Fruit fly (Drosophila melanogaster) whole organism, embryonic: ENCODE results near the gene CG11456.

Experiments
- CG4854 ChIP-seq: fragments of 200-800 bp; sonication (Bioruptor generic); optimal IDR thresholded peaks from 2 replicates; lab custom pipeline; 2016; ENCODE audit warnings: missing biosample characterization, missing genetic modification characterization, inconsistent platforms
- CG7372 ChIP-seq: fragments of 200-800 bp; sonication (Bioruptor generic); IDR thresholded peaks from 2 replicates; pipeline ENCODE4 v1.3.6; 2022; ENCODE audit warnings: missing biosample characterization, missing genetic modification characterization
- Jarid2 ChIP-seq: fragments of 200-800 bp; sonication (Bioruptor generic); optimal IDR thresholded peaks from 3 replicates; lab custom pipeline; 2017; ENCODE audit warnings: mild to moderate bottlenecking, missing biosample characterization, missing genetic modification reagents, missing genetic modification characterization
- ewg ChIP-seq: fragments of 200-800 bp; sonication (Bioruptor generic); optimal IDR thresholded peaks from 3 replicates; lab custom pipeline; 2017; ENCODE audit warnings: mild to moderate bottlenecking, missing biosample characterization, missing genetic modification reagents, missing genetic modification characterization
- lab ChIP-seq: fragments of 200-800 bp; sonication (Bioruptor generic); optimal IDR thresholded peaks from 3 replicates; lab custom pipeline; 2017; ENCODE audit warnings: missing biosample characterization, missing genetic modification characterization, mild to moderate bottlenecking, moderate library complexity, missing genetic modification reagents
- pnt ChIP-seq: fragments of 200-800 bp; sonication (Bioruptor generic); optimal IDR thresholded peaks from 3 replicates; lab custom pipeline; 2016; ENCODE audit warnings: missing biosample characterization, missing genetic modification characterization
- scrt ChIP-seq: fragments of 200-800 bp; sonication (Bioruptor generic); optimal IDR thresholded peaks from 2 replicates; lab custom pipeline; 2018; ENCODE audit warnings: missing biosample characterization, mild to moderate bottlenecking, missing genetic modification characterization, moderate library complexity
- so ChIP-seq: fragments of 200-800 bp; sonication (Bioruptor generic); IDR thresholded peaks from 3 replicates; pipeline ENCODE4 v1.3.6; 2022; ENCODE audit warnings: missing biosample characterization, missing genetic modification characterization
- zen2 ChIP-seq: fragments of 200-800 bp; sonication (Bioruptor generic); IDR thresholded peaks from 3 replicates; pipeline ENCODE4 v1.3.6; 2022; ENCODE audit warnings: missing biosample characterization, missing genetic modification characterization; ENCODE audit not compliant: partially characterized antibody

The CG11456 gene

DNA sequence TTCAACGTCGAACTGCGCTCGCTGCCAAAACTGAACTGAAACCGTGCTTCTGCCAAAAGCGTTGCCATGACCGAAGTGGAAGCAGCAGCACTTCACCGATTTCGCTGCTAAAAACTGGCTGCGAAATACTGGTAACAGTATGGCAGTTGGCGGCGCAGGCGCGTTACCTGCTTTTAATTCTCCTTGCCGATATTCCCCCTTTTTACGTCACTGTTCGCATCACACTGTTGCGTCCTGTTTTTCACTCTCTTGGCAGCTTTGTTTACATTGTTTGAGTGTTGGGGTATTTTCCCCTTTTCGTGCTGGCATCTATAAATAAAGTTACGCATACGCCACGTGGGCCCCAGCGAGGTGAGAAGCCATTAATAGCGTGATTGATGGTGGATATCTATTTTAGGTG, 43.4 kb downstream of the CG11456 start, which contains the start of gene CG32432:
CG32432 (minus strand) TSS at position 17 of the 400 bp plus-strand sequence.
- TF ChIP-seq lab (GFP tag; lab: Kevin White, UChicago) = no peak
- TF ChIP-seq CG4854 (GFP tag; lab: Kevin White, UChicago) = no peak
- no peak for TF ChIP-seq so
- peak; percentile 90 for TF ChIP-seq scrt (GFP tag; lab: Kevin White, UChicago)
- TF ChIP-seq pnt = no peak
- peak; percentile 15 for TF ChIP-seq Jarid2 (GFP tag; lab: Kevin White, UChicago)
- TF ChIP-seq zen2 = 0 out of 3 replicates have a peak, but pooled peaks have one; percentile 9
- TF ChIP-seq ewg (GFP tag; lab: Kevin White, UChicago) = peak; percentile 66
- TF ChIP-seq CG7372 (GFP tag; lab: Robert Waterston, UW) = 0 out of 2 replicates have a peak, but pooled peaks have one; percentile 7
